Worm (Caenorhabditis elegans) whole organism, midembryonic: ENCODE measurements around the gene dnc-1.

ENCODE experiments used
- cog-1 ChIP-seq: sonication (generic microtip); optimal IDR thresholded peaks from 2 replicates; lab custom pipeline; 2016; ENCODE audit warnings: missing genetic modification characterization, missing compliant biosample characterization
- flt-1 ChIP-seq: fragments of 200-800 bp; sonication (Bioruptor generic); IDR thresholded peaks from 2 replicates; pipeline ENCODE4 v1.3.6; 2022; ENCODE audit warnings: missing genetic modification characterization, missing compliant biosample characterization
- tab-1 ChIP-seq: fragments of 200-800 bp; sonication (Bioruptor generic); IDR thresholded peaks from 2 replicates; pipeline ENCODE4 v1.3.6; 2022; ENCODE audit warnings: missing genetic modification characterization, missing compliant biosample characterization
- ztf-29 ChIP-seq: fragments of 200-800 bp; sonication (Bioruptor generic); IDR thresholded peaks from 2 replicates; pipeline ENCODE4 v1.3.6; 2022; ENCODE audit warnings: missing genetic modification reagents, missing genetic modification characterization, missing compliant biosample characterization

DNA sequence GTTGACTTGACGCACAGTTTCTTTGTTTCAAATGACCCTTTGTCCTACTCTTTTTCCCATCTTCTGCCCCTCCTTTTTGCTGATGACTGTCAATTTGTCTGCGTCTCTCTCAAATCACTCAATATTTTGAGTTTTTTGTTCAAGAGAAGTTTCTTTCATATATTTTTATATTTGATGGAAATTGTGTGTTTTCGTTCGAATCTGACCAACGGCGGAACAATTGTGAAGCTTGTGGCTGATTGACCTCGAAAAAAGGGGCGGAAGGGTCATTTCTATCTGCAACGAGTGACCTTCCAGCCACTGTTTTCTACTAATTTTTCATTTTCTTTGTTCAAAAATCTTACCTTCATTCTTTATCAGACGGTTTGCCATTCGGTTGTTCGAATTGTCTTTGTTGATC, 45.6 kb upstream of the dnc-1 start:
- no peak for TF ChIP-seq cog-1 (tag; lab: Kevin White, UChicago)
- TF ChIP-seq tab-1 (GFP tag; lab: Robert Waterston, UW), result no peak
- TF ChIP-seq flt-1 (GFP tag; lab: Robert Waterston, UW), result no peak
- TF ChIP-seq ztf-29 (GFP tag; lab: Robert Waterston, UW), result no peak
